Fruit fly (Drosophila melanogaster): ENCODE measurements around the gene CG8012.
"Not testable (repeated sequence)": the region's sequence is repeated elsewhere in the genome, so short reads cannot be mapped to it uniquely, and the experiment has no call there.

CG8012 gene

DNA sequence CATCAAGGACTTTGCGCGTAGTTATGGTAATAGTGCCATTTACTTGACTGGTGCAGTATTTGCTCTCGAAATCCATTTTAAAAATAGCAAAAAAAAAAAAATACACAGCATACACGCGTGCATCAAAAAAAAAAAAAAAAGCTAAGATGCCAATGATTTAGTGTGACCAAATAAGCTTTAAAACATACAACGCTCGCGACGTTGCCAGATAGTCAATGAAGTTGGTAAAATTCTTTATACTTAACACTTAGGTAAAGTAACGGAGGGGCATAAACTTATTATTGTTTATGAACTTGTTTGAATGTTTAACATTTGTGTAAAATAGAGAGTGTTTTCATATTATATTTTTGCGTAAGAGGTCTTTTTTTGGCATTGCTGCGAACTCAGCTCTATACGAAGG, 4.5 kb upstream of the CG8012 start, which contains the start of gene tut:
Gene tut, minus strand, starts transcription at position 148 of the 400 bp plus-strand sequence.
- no peak for TF ChIP-seq noc (tag; optimal IDR thresholded peaks at IDR 0.05)

DNA sequence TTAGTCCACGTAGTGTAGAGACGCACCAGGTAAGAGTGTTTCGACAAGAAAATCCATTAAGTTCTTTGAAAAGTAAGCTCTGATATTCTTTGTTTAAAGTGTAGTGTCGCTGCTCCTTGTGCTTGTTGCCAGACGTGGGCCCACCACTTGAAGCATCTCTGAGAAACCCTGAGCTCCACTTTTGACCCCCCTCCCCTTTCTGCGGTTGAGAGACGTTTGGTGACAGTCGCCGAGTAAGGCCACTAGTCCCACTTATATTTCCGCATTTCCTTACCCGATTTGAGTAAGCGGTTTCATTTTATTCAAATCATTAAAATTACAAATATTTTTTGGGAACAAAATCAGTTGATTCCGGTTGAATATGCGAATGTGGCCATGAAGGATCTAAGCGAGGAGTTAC, 3.5 kb upstream of the CG8012 start, which contains the start of gene CG8006:
Gene CG8006, plus strand, starts transcription at position 301 of the 400 bp plus-strand sequence.
- no peak for TF ChIP-seq noc (tag; optimal IDR thresholded peaks at IDR 0.05)

DNA sequence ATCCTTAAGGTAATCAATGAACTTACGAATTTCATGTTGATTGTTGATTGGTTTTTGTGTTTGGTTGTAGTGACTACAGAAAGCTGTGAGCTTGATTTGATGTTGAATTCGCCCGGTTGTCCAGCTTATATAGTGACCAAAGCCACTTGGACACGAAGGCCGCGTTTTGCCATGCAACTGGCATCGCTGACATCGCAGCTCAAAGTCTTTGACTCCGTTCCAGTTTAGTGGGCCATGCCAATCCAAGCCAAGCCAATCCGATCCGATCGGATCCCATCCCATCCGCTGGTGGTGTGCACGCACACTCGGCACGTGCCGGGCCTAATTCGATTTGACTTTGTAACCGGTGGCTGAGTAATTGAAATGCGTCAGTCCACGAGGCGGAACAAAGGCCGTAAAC, 3.8 kb downstream of the CG8012 start, which contains the start of gene CG13674:
Gene CG13674, minus strand, starts transcription at position 101 of the 400 bp plus-strand sequence.
- TF ChIP-seq noc (tag; optimal IDR thresholded peaks at IDR 0.05), result no peak

DNA sequence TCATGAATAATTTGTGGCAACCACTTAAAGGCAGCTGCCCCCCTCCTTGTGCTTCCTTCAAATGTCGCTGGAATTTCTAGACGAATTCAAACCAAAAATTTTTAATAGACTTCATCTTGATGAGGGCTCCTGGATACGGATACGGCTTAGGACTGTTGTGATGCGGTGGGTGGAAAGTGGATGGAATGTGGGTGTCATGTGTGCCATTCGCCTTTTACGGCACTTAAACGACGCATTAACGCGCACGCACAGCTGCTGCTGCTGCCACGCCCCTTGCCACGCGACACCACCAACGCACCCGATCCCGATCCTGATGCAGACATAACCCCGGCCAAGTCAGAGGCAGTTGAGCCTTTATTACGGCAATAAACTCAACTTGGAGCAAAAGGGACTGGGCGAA, 4.6 kb downstream of the CG8012 start:
- no peak for TF ChIP-seq noc (tag; optimal IDR thresholded peaks at IDR 0.05)

DNA sequence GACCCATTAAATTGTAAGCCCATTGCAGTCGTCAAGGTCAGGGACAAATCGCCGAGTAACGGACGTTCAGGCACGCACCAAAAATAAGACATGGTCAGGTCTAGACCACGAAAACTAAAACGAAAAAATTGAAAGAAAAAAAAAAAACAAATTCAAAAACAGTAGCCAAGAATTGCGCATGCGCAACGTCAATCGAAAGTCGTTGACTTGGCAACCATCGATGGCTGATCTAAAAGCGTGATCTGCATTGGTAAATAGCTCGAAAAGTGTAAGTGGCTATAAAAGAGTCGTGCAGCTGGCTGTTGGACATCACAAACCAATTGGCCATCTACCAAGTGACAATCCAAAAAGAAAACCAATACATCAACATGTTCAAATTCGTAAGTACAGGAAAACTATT, 6.8 kb downstream of the CG8012 start, which contains the start of gene CG13678:
Gene CG13678, plus strand, starts transcription at position 307 of the 400 bp plus-strand sequence.
- no peak for TF ChIP-seq noc (tag; optimal IDR thresholded peaks at IDR 0.05)

DNA sequence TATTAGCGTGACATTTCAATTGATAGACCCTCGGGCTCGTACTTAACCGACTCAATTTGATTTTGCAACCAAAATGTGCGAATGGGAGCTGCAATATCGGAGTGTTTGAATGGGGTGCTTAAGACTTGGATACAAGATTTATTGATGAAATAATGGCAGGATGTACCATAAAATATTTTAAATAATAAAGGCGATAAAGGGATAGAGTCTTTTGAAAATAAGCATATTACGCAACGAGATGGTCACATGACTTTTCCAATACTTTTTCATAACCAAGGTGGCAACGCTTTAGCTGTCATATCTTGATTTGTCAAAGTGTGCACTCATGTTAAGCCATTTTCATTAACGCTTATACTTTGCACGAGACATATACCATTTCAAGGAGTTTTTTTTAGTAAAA, 13.8 kb downstream of the CG8012 start, which contains the start of gene eIF4E3:
Gene eIF4E3, plus strand, starts transcription at position 301 of the 400 bp plus-strand sequence.
- no peak for TF ChIP-seq noc (tag; optimal IDR thresholded peaks at IDR 0.05)

DNA sequence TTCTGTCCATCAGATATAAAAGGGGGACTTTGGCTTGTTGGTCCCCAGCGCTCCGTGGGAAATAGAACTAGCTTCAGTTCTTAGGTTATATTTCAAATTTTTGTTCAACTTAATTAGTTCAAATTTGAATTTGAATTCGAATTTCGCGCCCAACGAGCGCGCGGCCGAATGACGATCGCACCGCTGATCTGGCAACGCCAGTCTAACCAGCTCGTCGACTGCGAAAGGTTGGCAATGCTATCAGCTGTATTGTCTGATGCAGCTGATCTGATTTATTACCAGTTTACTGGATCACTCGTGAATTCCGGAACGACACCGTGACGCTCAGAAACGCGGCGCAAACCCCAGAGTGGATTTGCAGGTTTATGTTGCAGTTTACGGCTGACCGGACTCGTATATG, 23.3 kb downstream of the CG8012 start, which contains the start of gene Dscam4:
Gene Dscam4, plus strand, starts transcription at position 301 of the 400 bp plus-strand sequence.
- TF ChIP-seq noc (tag; optimal IDR thresholded peaks at IDR 0.05), result not testable (repeated sequence)

DNA sequence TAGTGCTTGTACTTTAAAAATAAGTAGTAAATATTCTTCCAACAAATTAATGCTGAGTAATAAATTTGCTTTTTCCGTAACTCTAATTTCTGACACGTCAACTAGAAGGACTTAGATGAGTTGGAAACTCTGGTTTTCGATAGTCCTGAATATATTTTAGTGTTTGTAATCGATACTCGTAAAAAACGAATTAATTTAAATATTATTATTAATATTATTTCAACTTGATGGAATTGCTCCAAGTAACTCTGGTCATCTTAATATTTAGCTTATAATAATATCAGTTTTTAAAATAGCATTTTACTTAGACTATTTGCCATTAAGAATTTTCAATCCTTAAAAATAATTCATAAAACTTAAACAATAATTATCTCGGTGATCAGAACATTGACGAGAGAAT, 25.4 kb downstream of the CG8012 start, which contains the start of gene CG7213:
Gene CG7213, minus strand, starts transcription at position 101 of the 400 bp plus-strand sequence.
- TF ChIP-seq noc (tag; optimal IDR thresholded peaks at IDR 0.05), result no peak

DNA sequence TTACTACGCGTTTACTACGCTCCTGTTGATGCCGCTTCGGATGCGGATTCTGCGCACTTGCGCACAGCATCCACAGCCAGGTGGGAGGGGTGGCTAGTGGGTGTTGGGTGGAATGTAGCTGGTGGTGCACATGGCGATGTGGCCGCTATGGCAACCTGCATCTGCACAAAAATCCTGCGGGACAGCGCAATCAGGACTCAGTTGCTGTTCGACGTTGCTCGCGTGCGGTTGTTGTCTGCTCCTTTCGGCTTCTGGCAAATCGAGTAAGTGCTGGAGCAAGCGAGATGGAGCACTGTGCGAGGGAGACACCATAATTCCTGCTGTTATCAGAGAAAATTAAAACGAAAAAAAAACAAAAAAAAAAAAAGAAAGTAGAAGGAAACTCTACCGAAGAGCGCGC, 25.9 kb downstream of the CG8012 start:
- no peak for TF ChIP-seq noc (tag; optimal IDR thresholded peaks at IDR 0.05)

Measured in whole organism, larva.